Fruit fly (Drosophila melanogaster) whole organism, embryonic: ENCODE measurements around the gene CG5697.

Source experiments
- Bdp1 ChIP-seq: fragments of 200-800 bp; sonication (Bioruptor generic); optimal IDR thresholded peaks from 3 replicates; lab custom pipeline; 2016; ENCODE audit warnings: missing biosample characterization, missing genetic modification characterization
- CG11456 ChIP-seq: fragments of 200-800 bp; sonication (Bioruptor generic); IDR thresholded peaks from 3 replicates; pipeline ENCODE4 v1.3.6; 2022; ENCODE audit warnings: missing biosample characterization, missing genetic modification characterization
- CG1529 ChIP-seq: fragments of 200-800 bp; sonication (Bioruptor generic); optimal IDR thresholded peaks from 3 replicates; lab custom pipeline; 2018; ENCODE audit warnings: missing biosample characterization, missing genetic modification characterization
- CG17186 ChIP-seq: fragments of 200-800 bp; sonication (Bioruptor generic); optimal IDR thresholded peaks from 3 replicates; lab custom pipeline; 2017; ENCODE audit warnings: missing biosample characterization, missing genetic modification reagents, missing genetic modification characterization
- CG17328 ChIP-seq: fragments of 200-800 bp; sonication (Bioruptor generic); IDR thresholded peaks from 2 replicates; pipeline ENCODE4 v1.3.6; 2022; ENCODE audit warnings: missing biosample characterization, missing genetic modification characterization
- CG17568 ChIP-seq: fragments of 200-800 bp; sonication (Bioruptor generic); optimal IDR thresholded peaks from 2 replicates; lab custom pipeline; 2018; ENCODE audit warnings: missing biosample characterization, mild to moderate bottlenecking, missing genetic modification characterization, moderate library complexity
- CG17612 ChIP-seq: fragments of 200-800 bp; sonication (Bioruptor generic); IDR thresholded peaks from 2 replicates; pipeline ENCODE4 v1.3.6; 2022; ENCODE audit warnings: missing biosample characterization, missing genetic modification characterization
- CG18476 ChIP-seq: fragments of 200-800 bp; sonication (Bioruptor generic); optimal IDR thresholded peaks from 2 replicates; lab custom pipeline; 2016; ENCODE audit warnings: missing biosample characterization, mild to moderate bottlenecking, missing genetic modification characterization
- CG18764 ChIP-seq: fragments of 200-800 bp; sonication (Bioruptor generic); optimal IDR thresholded peaks from 3 replicates; lab custom pipeline; 2016; ENCODE audit warnings: missing biosample characterization, missing genetic modification characterization
- CG32772 ChIP-seq: fragments of 200-800 bp; sonication (Bioruptor generic); IDR thresholded peaks from 2 replicates; pipeline ENCODE4 v1.3.6; 2022; ENCODE audit warnings: missing biosample characterization, missing genetic modification characterization
- CG4424 ChIP-seq: fragments of 200-800 bp; sonication (Bioruptor generic); optimal IDR thresholded peaks from 3 replicates; lab custom pipeline; 2016; ENCODE audit warnings: missing biosample characterization, missing genetic modification characterization
- CG4730 ChIP-seq: fragments of 200-800 bp; sonication (Bioruptor generic); IDR thresholded peaks from 2 replicates; pipeline ENCODE4 v1.3.6; 2022; ENCODE audit warnings: missing biosample characterization, missing genetic modification characterization
- CG6683 ChIP-seq: fragments of 200-800 bp; sonication (Bioruptor generic); optimal IDR thresholded peaks from 2 replicates; lab custom pipeline; 2017; ENCODE audit warnings: missing biosample characterization, mild to moderate bottlenecking, missing genetic modification characterization, missing genetic modification reagents
- CG6689 ChIP-seq: fragments of 200-800 bp; sonication (Bioruptor generic); IDR thresholded peaks from 2 replicates; pipeline ENCODE4 v1.3.6; 2022; ENCODE audit warnings: missing biosample characterization, missing genetic modification characterization
- CG7786 ChIP-seq: fragments of 200-800 bp; sonication (Bioruptor generic); optimal IDR thresholded peaks from 2 replicates; lab custom pipeline; 2016; ENCODE audit warnings: missing biosample characterization, missing genetic modification characterization
- CG8765 ChIP-seq: fragments of 200-800 bp; sonication (Bioruptor generic); IDR thresholded peaks from 2 replicates; pipeline ENCODE4 v1.3.6; 2022; ENCODE audit warnings: missing biosample characterization, missing genetic modification characterization
- CG9215 ChIP-seq: fragments of 200-800 bp; sonication (Bioruptor generic); IDR thresholded peaks from 2 replicates; pipeline ENCODE4 v1.3.6; 2022; ENCODE audit warnings: missing biosample characterization, missing genetic modification characterization
- Dad ChIP-seq: fragments of 200-800 bp; sonication (Bioruptor generic); optimal IDR thresholded peaks from 3 replicates; lab custom pipeline; 2016; ENCODE audit warnings: missing biosample characterization, missing genetic modification characterization
- Drgx ChIP-seq: fragments of 200-800 bp; sonication (Bioruptor generic); IDR thresholded peaks from 2 replicates; pipeline ENCODE4 v1.3.6; 2022; ENCODE audit warnings: missing biosample characterization, missing genetic modification characterization
- Ets97D ChIP-seq: fragments of 200-800 bp; sonication (Bioruptor generic); optimal IDR thresholded peaks from 3 replicates; lab custom pipeline; 2016; ENCODE audit warnings: missing biosample characterization, missing genetic modification characterization
- GATAe ChIP-seq: fragments of 200-800 bp; sonication (Bioruptor generic); conservative IDR thresholded peaks from 2 replicates; pipeline ENCODE4 v1.3.6; 2022; ENCODE audit warnings: missing biosample characterization, missing genetic modification characterization
- HLHmδ ChIP-seq: fragments of 200-800 bp; sonication (Bioruptor generic); optimal IDR thresholded peaks from 2 replicates; lab custom pipeline; 2018; ENCODE audit warnings: missing biosample characterization, mild to moderate bottlenecking, missing genetic modification characterization, moderate library complexity
- Hey ChIP-seq: fragments of 200-800 bp; sonication (Bioruptor generic); optimal IDR thresholded peaks from 3 replicates; lab custom pipeline; 2018; ENCODE audit warnings: missing biosample characterization, mild to moderate bottlenecking, missing genetic modification characterization
- Lhr ChIP-seq: fragments of 200-800 bp; sonication (Bioruptor generic); optimal IDR thresholded peaks from 3 replicates; lab custom pipeline; 2017; ENCODE audit warnings: mild to moderate bottlenecking, missing biosample characterization, missing genetic modification reagents, missing genetic modification characterization
- NfI ChIP-seq: fragments of 200-800 bp; sonication (Bioruptor generic); optimal IDR thresholded peaks from 3 replicates; lab custom pipeline; 2018; ENCODE audit warnings: missing biosample characterization, mild to moderate bottlenecking, missing genetic modification characterization, moderate library complexity
- Sry-β ChIP-seq: fragments of 200-800 bp; sonication (Bioruptor generic); optimal IDR thresholded peaks from 2 replicates; lab custom pipeline; 2018; ENCODE audit warnings: missing biosample characterization, mild to moderate bottlenecking, missing genetic modification characterization, moderate library complexity
- ara ChIP-seq: fragments of 200-800 bp; sonication (Bioruptor generic); IDR thresholded peaks from 2 replicates; pipeline ENCODE4 v1.3.6; 2022; ENCODE audit warnings: missing biosample characterization, missing genetic modification characterization
- ase ChIP-seq: fragments of 200-800 bp; sonication (Bioruptor generic); IDR thresholded peaks from 3 replicates; pipeline ENCODE4 v1.3.6; 2022; ENCODE audit warnings: missing biosample characterization, missing genetic modification characterization
- bcd ChIP-seq: fragments of 200-800 bp; sonication (Bioruptor generic); optimal IDR thresholded peaks from 2 replicates; lab custom pipeline; 2017; ENCODE audit warnings: missing biosample characterization, mild to moderate bottlenecking, missing genetic modification characterization
- cas ChIP-seq: fragments of 200-800 bp; sonication (Bioruptor generic); IDR thresholded peaks from 2 replicates; pipeline ENCODE4 v1.3.6; 2022; ENCODE audit warnings: missing biosample characterization, missing genetic modification characterization
- cato ChIP-seq: fragments of 200-800 bp; sonication (Bioruptor generic); optimal IDR thresholded peaks from 2 replicates; lab custom pipeline; 2016; ENCODE audit warnings: missing biosample characterization, missing genetic modification characterization, borderline replicate concordance
- crc ChIP-seq: fragments of 200-800 bp; sonication (Bioruptor generic); optimal IDR thresholded peaks from 2 replicates; lab custom pipeline; 2016; ENCODE audit warnings: missing biosample characterization, missing genetic modification characterization
- dan ChIP-seq: fragments of 200-800 bp; sonication (Bioruptor generic); IDR thresholded peaks from 2 replicates; pipeline ENCODE4 v1.3.6; 2022; ENCODE audit warnings: missing biosample characterization, missing genetic modification characterization
- danr ChIP-seq: fragments of 200-800 bp; sonication (Bioruptor generic); IDR thresholded peaks from 2 replicates; pipeline ENCODE4 v1.3.6; 2022; ENCODE audit warnings: missing biosample characterization, missing genetic modification characterization
- disco-r ChIP-seq: fragments of 200-800 bp; sonication (Bioruptor generic); optimal IDR thresholded peaks from 2 replicates; lab custom pipeline; 2016; ENCODE audit warnings: missing biosample characterization, missing genetic modification characterization
- ems ChIP-seq: fragments of 200-800 bp; sonication (Bioruptor generic); optimal IDR thresholded peaks from 3 replicates; lab custom pipeline; 2016; ENCODE audit warnings: missing biosample characterization, missing genetic modification characterization
- en ChIP-seq: fragments of 200-800 bp; sonication (Bioruptor generic); optimal IDR thresholded peaks from 2 replicates; lab custom pipeline; 2016; ENCODE audit warnings: missing biosample characterization, missing genetic modification characterization
- esg ChIP-seq: fragments of 200-800 bp; sonication (Bioruptor generic); conservative IDR thresholded peaks from 2 replicates; pipeline ENCODE4 v1.3.6; 2022; ENCODE audit warnings: missing biosample characterization, missing genetic modification characterization
- fd3F ChIP-seq: fragments of 200-800 bp; sonication (Bioruptor generic); optimal IDR thresholded peaks from 2 replicates; lab custom pipeline; 2018; ENCODE audit warnings: missing biosample characterization, mild to moderate bottlenecking, missing genetic modification characterization, moderate library complexity
- fru ChIP-seq: fragments of >200 bp; optimal IDR thresholded peaks from 2 replicates; lab custom pipeline; 2017
- hbn ChIP-seq: fragments of 200-800 bp; sonication (Bioruptor generic); IDR thresholded peaks from 2 replicates; pipeline ENCODE4 v1.3.6; 2022; ENCODE audit warnings: missing biosample characterization, missing genetic modification characterization; ENCODE audit not compliant: partially characterized antibody
- nerfin-1 ChIP-seq: fragments of 200-800 bp; sonication (Bioruptor generic); optimal IDR thresholded peaks from 3 replicates; lab custom pipeline; 2019; ENCODE audit warnings: missing biosample characterization, mild to moderate bottlenecking, missing genetic modification characterization, moderate library complexity
- pan ChIP-seq, 4 experiments: fragments of >200 bp in 3 of 4; fragments of 200-800 bp in 1 of 4; sonication (Bioruptor generic) in 1 of 4; optimal IDR thresholded peaks in 3 of 4; IDR thresholded peaks in 1 of 4; 2 replicates each; pipeline versions ENCODE4 v1.3.6 to Lab custom; 2017 to 2022; ENCODE audit warnings: missing biosample characterization in 2 of 4, missing genetic modification characterization in 2 of 4, mixed read lengths in 1 of 4
- pnt ChIP-seq: fragments of 200-800 bp; sonication (Bioruptor generic); optimal IDR thresholded peaks from 3 replicates; lab custom pipeline; 2016; ENCODE audit warnings: missing biosample characterization, missing genetic modification characterization
- prd ChIP-seq, 3 experiments: fragments of >200 bp in 2 of 3; fragments of 200-800 bp in 1 of 3; sonication (Bioruptor generic) in 1 of 3; optimal IDR thresholded peaks in 2 of 3; IDR thresholded peaks in 1 of 3; 2 replicates in 2 of 3; 3 replicates in 1 of 3; pipeline versions ENCODE4 v1.3.6 to Lab custom; 2017 to 2022; ENCODE audit warnings: missing biosample characterization in 1 of 3, missing genetic modification characterization in 1 of 3
- sna ChIP-seq: fragments of 200-800 bp; sonication (Bioruptor generic); IDR thresholded peaks from 2 replicates; pipeline ENCODE4 v1.3.6; 2022; ENCODE audit warnings: missing biosample characterization, missing genetic modification characterization; ENCODE audit not compliant: partially characterized antibody
- stc ChIP-seq: fragments of 200-800 bp; sonication (Bioruptor generic); IDR thresholded peaks from 2 replicates; pipeline ENCODE4 v1.3.6; 2022; ENCODE audit warnings: missing biosample characterization, missing genetic modification characterization
- stwl ChIP-seq: fragments of 200-800 bp; sonication (Bioruptor generic); optimal IDR thresholded peaks from 3 replicates; lab custom pipeline; 2018; ENCODE audit warnings: missing biosample characterization, mild to moderate bottlenecking, missing genetic modification characterization, moderate library complexity
- tup ChIP-seq: fragments of 200-800 bp; sonication (Bioruptor generic); optimal IDR thresholded peaks from 2 replicates; lab custom pipeline; 2016; ENCODE audit warnings: missing biosample characterization, mild to moderate bottlenecking, missing genetic modification characterization, moderate library complexity
- vvl ChIP-seq: fragments of 200-800 bp; sonication (Bioruptor generic); IDR thresholded peaks from 2 replicates; pipeline ENCODE4 v1.3.6; 2022; ENCODE audit warnings: missing biosample characterization, missing genetic modification characterization

CG5697 gene

dm6 chr3R:21060430-21061245 lies 44.9 kb downstream of the CG5697 start, which contains the start of gene Mvl (continued):
- TF ChIP-seq NfI (GFP tag; lab: Kevin White, UChicago) (no peak), crc (GFP tag; lab: Kevin White, UChicago) (no peak), GATAe (GFP tag; lab: Robert Waterston, UW) (0 out of 2 replicates have a peak, but pooled peaks have one; percentile 10), ems (GFP tag; lab: Kevin White, UChicago) (no peak), stwl (tag; lab: Kevin White, UChicago) (peak; percentile 73), HLHmδ (GFP tag; lab: Kevin White, UChicago) (peak; percentile 43), CG18764 (GFP tag; lab: Kevin White, UChicago) (no peak), CG17328 (GFP tag; lab: Robert Waterston, UW) (no peak), tup (GFP tag; lab: Kevin White, UChicago) (no peak), pnt (GFP tag; lab: Kevin White, UChicago) (no peak), Dad (no peak), ara (no peak), vvl (GFP tag; lab: Robert Waterston, UW) (no peak; the same call in 1 of the 2 replicates), Drgx (GFP tag; lab: Robert Waterston, UW) (no peak), CG32772 (GFP tag; lab: Robert Waterston, UW) (no peak), Ets97D (peak; percentile 48), CG6683 (GFP tag; lab: Kevin White, UChicago) (no peak), prd (optimal IDR thresholded peaks at IDR 0.05; lab: Kevin White, UChicago) (no peak), prd (GFP tag; IDR thresholded peaks at IDR 0.05; lab: Robert Waterston, UW) (no peak), cas (no peak), Hey (tag; lab: Kevin White, UChicago) (no peak), CG8765 (GFP tag; lab: Robert Waterston, UW) (no peak), CG7786 (GFP tag; lab: Kevin White, UChicago) (no peak), CG17568 (GFP tag; lab: Kevin White, UChicago) (no peak), disco-r (GFP tag; lab: Kevin White, UChicago) (no peak), CG6689 (GFP tag; lab: Robert Waterston, UW) (no peak), CG17612 (GFP tag; lab: Robert Waterston, UW) (no peak), ase (GFP tag; lab: Robert Waterston, UW) (no peak), fd3F (no peak), hbn (no peak), fru (no peak), dan (GFP tag; lab: Robert Waterston, UW) (no peak), esg (GFP tag; lab: Robert Waterston, UW) (no peak), CG4424 (GFP tag; lab: Kevin White, UChicago) (no peak), Lhr (GFP tag; lab: Kevin White, UChicago) (peak; percentile 5), en (GFP tag; lab: Kevin White, UChicago) (no peak), Bdp1 (no peak), CG18476 (GFP tag; lab: Kevin White, UChicago) (no peak), pan (optimal IDR thresholded peaks at IDR 0.05; lab: Kevin White, UChicago) (no peak), pan (GFP tag; optimal IDR thresholded peaks at IDR 0.05 in 1 of 2, IDR thresholded peaks at IDR 0.05 in 1 of 2) (no peak), CG17186 (peak; percentile 13), CG1529 (GFP tag; lab: Kevin White, UChicago) (no peak), CG4730 (GFP tag; lab: Robert Waterston, UW) (no peak), danr (GFP tag; lab: Robert Waterston, UW) (no peak), CG11456 (no peak), sna (GFP tag; lab: Robert Waterston, UW) (no peak), cato (GFP tag; lab: Kevin White, UChicago) (no peak), stc (no peak), CG9215 (GFP tag; lab: Robert Waterston, UW) (no peak), nerfin-1 (tag; lab: Kevin White, UChicago) (no peak), bcd (GFP tag; lab: Kevin White, UChicago) (no peak), Sry-β (GFP tag; lab: Kevin White, UChicago) (no peak)
